Worm (Caenorhabditis elegans) whole organism, L4/young adult: ENCODE data around the gene F43C1.7.

Experiments used
- dao-5 ChIP-seq: sonication (generic microtip); optimal IDR thresholded peaks from 2 replicates; lab custom pipeline; 2016; ENCODE audit warnings: missing genotype, missing genetic modification characterization, moderate library complexity, missing compliant biosample characterization
- him-1 ChIP-seq: sonication (generic microtip); optimal IDR thresholded peaks from 2 replicates; lab custom pipeline; 2016; ENCODE audit warnings: missing genotype, missing genetic modification reagents, missing genetic modification characterization, missing compliant biosample characterization

ce11 chrIII:4280215-4281173, 38.1 kb upstream of the F43C1.7 start, which contains the start of gene sup-26:
- TF ChIP-seq dao-5 (no peak), him-1 (no peak)
